Fruit fly (Drosophila melanogaster) whole organism, embryonic: ENCODE results near the gene et.

Experiments used
- CG10267 ChIP-seq: fragments of 200-800 bp; sonication (Bioruptor generic); optimal IDR thresholded peaks from 2 replicates; lab custom pipeline; 2018; ENCODE audit warnings: missing biosample characterization, mild to moderate bottlenecking, missing genetic modification characterization, moderate library complexity
- CG10274 ChIP-seq: fragments of 200-800 bp; sonication (Bioruptor generic); optimal IDR thresholded peaks from 3 replicates; lab custom pipeline; 2017; ENCODE audit warnings: missing biosample characterization, mild to moderate bottlenecking, missing genetic modification characterization
- CG10565 ChIP-seq: fragments of 200-800 bp; sonication (Bioruptor generic); optimal IDR thresholded peaks from 3 replicates; lab custom pipeline; 2016; ENCODE audit warnings: missing biosample characterization, mild to moderate bottlenecking, missing genetic modification characterization
- CG10979 ChIP-seq: fragments of 200-800 bp; sonication (Bioruptor generic); optimal IDR thresholded peaks from 2 replicates; lab custom pipeline; 2018; ENCODE audit warnings: missing biosample characterization, mild to moderate bottlenecking, missing genetic modification characterization, moderate library complexity
- CG11560 ChIP-seq: fragments of 200-800 bp; sonication (Bioruptor generic); IDR thresholded peaks from 3 replicates; pipeline ENCODE4 v1.3.6; 2022; ENCODE audit warnings: missing biosample characterization, missing genetic modification characterization
- CG11695 ChIP-seq: fragments of 200-800 bp; sonication (Bioruptor generic); IDR thresholded peaks from 3 replicates; pipeline ENCODE4 v1.3.6; 2022; ENCODE audit warnings: missing biosample characterization, missing genetic modification characterization
- CG14860 ChIP-seq: fragments of 200-800 bp; sonication (Bioruptor generic); IDR thresholded peaks from 3 replicates; pipeline ENCODE4 v1.3.6; 2022; ENCODE audit warnings: missing biosample characterization, missing genetic modification characterization; ENCODE audit not compliant: partially characterized antibody
- CG14965 ChIP-seq: fragments of 200-800 bp; sonication (Bioruptor generic); optimal IDR thresholded peaks from 2 replicates; lab custom pipeline; 2016; ENCODE audit warnings: missing biosample characterization, missing genetic modification characterization, borderline replicate concordance
- CG1602 ChIP-seq: fragments of 200-800 bp; sonication (Bioruptor generic); optimal IDR thresholded peaks from 3 replicates; lab custom pipeline; 2016; ENCODE audit warnings: missing biosample characterization, missing genetic modification characterization
- CG17829 ChIP-seq: fragments of 200-800 bp; optimal IDR thresholded peaks from 2 replicates; lab custom pipeline; 2019; ENCODE audit warnings: missing biosample characterization, mild to moderate bottlenecking, missing genetic modification characterization, moderate library complexity
- CG3065 ChIP-seq: fragments of 200-800 bp; sonication (Bioruptor generic); optimal IDR thresholded peaks from 2 replicates; lab custom pipeline; 2016; ENCODE audit warnings: missing biosample characterization, missing genetic modification characterization
- CG31441 ChIP-seq: fragments of 200-800 bp; sonication (Bioruptor generic); IDR thresholded peaks from 2 replicates; pipeline ENCODE4 v1.3.6; 2022; ENCODE audit warnings: missing biosample characterization, missing genetic modification characterization
- CG3163 ChIP-seq: fragments of 200-800 bp; sonication (Bioruptor generic); optimal IDR thresholded peaks from 3 replicates; lab custom pipeline; 2016; ENCODE audit warnings: missing biosample characterization, missing genetic modification characterization
- CG34422 ChIP-seq: fragments of 200-800 bp; sonication (Bioruptor generic); IDR thresholded peaks from 3 replicates; pipeline ENCODE4 v1.3.6; 2022; ENCODE audit warnings: missing biosample characterization, missing genetic modification characterization
- CG3995 ChIP-seq: fragments of 200-800 bp; sonication (Bioruptor generic); optimal IDR thresholded peaks from 3 replicates; lab custom pipeline; 2016; ENCODE audit warnings: missing biosample characterization, missing genetic modification characterization
- CG6654 ChIP-seq: fragments of 200-800 bp; sonication (Bioruptor generic); optimal IDR thresholded peaks from 2 replicates; lab custom pipeline; 2017; ENCODE audit warnings: missing biosample characterization, mild to moderate bottlenecking, missing genetic modification characterization
- CG8765 ChIP-seq: fragments of 200-800 bp; sonication (Bioruptor generic); IDR thresholded peaks from 2 replicates; pipeline ENCODE4 v1.3.6; 2022; ENCODE audit warnings: missing biosample characterization, missing genetic modification characterization
- CG9797 ChIP-seq: fragments of 200-800 bp; sonication (Bioruptor generic); optimal IDR thresholded peaks from 3 replicates; lab custom pipeline; 2018; ENCODE audit warnings: missing biosample characterization, mild to moderate bottlenecking, missing genetic modification characterization
- Eip74EF ChIP-seq, 2 experiments: fragments of 200-800 bp in 1 of 2; fragments of >200 bp in 1 of 2; sonication (Bioruptor generic) in 1 of 2; optimal IDR thresholded peaks; 2 replicates each; lab custom pipeline; 2017 to 2019; ENCODE audit warnings: missing biosample characterization in 2 of 2, missing genetic modification characterization in 2 of 2, mild to moderate bottlenecking in 1 of 2, moderate library complexity in 1 of 2
- Fer1 ChIP-seq: fragments of 200-800 bp; sonication (Bioruptor generic); optimal IDR thresholded peaks from 2 replicates; lab custom pipeline; 2017; ENCODE audit warnings: missing biosample characterization, mild to moderate bottlenecking, missing genetic modification characterization
- Hr78 ChIP-seq, 2 experiments: fragments of 200-800 bp in 1 of 2; fragments of >200 bp in 1 of 2; sonication (Bioruptor generic) in 1 of 2; optimal IDR thresholded peaks; 2 replicates each; lab custom pipeline; 2017 to 2019; ENCODE audit warnings: missing biosample characterization in 2 of 2, missing genetic modification characterization in 2 of 2, mild to moderate bottlenecking in 1 of 2, moderate library complexity in 1 of 2
- MESR4 ChIP-seq: fragments of 200-800 bp; sonication (Bioruptor generic); optimal IDR thresholded peaks from 2 replicates; lab custom pipeline; 2018; ENCODE audit warnings: missing biosample characterization, mild to moderate bottlenecking, missing genetic modification characterization, moderate library complexity
- Opbp ChIP-seq: fragments of 200-800 bp; sonication (Bioruptor generic); IDR thresholded peaks from 3 replicates; pipeline ENCODE4 v1.3.6; 2022; ENCODE audit warnings: missing biosample characterization, missing genetic modification characterization; ENCODE audit not compliant: partially characterized antibody
- PHDP ChIP-seq: fragments of 200-800 bp; sonication (Bioruptor generic); optimal IDR thresholded peaks from 3 replicates; lab custom pipeline; 2018; ENCODE audit warnings: missing biosample characterization, mild to moderate bottlenecking, missing genetic modification characterization, moderate library complexity
- Rx ChIP-seq: fragments of 200-800 bp; sonication (Bioruptor generic); IDR thresholded peaks from 2 replicates; pipeline ENCODE4 v1.3.6; 2022; ENCODE audit warnings: missing biosample characterization, missing genetic modification characterization
- Side ChIP-seq: fragments of 200-800 bp; sonication (Bioruptor generic); optimal IDR thresholded peaks from 2 replicates; lab custom pipeline; 2016; ENCODE audit warnings: missing biosample characterization, missing genetic modification characterization
- Six4 ChIP-seq: fragments of 200-800 bp; sonication (Bioruptor generic); optimal IDR thresholded peaks from 2 replicates; lab custom pipeline; 2016; ENCODE audit warnings: missing biosample characterization, missing genetic modification characterization
- Sox100B ChIP-seq: fragments of 200-800 bp; sonication (Bioruptor generic); optimal IDR thresholded peaks from 3 replicates; lab custom pipeline; 2018; ENCODE audit warnings: missing biosample characterization, mild to moderate bottlenecking, missing genetic modification characterization
- Sry-δ ChIP-seq: fragments of 200-800 bp; sonication (Bioruptor generic); optimal IDR thresholded peaks from 2 replicates; lab custom pipeline; 2016; ENCODE audit warnings: missing biosample characterization, missing genetic modification characterization
- Ssrp ChIP-seq: fragments of 200-800 bp; sonication (Bioruptor generic); optimal IDR thresholded peaks from 2 replicates; lab custom pipeline; 2018; ENCODE audit warnings: missing biosample characterization, mild to moderate bottlenecking, missing genetic modification characterization, moderate library complexity
- bbx ChIP-seq: fragments of 200-800 bp; sonication (Bioruptor generic); IDR thresholded peaks from 2 replicates; pipeline ENCODE4 v1.3.6; 2022; ENCODE audit warnings: missing biosample characterization, missing genetic modification characterization; ENCODE audit not compliant: partially characterized antibody
- bowl ChIP-seq: fragments of 200-800 bp; sonication (Bioruptor generic); IDR thresholded peaks from 2 replicates; pipeline ENCODE4 v1.3.6; 2022; ENCODE audit warnings: missing biosample characterization, missing genetic modification characterization
- chif ChIP-seq, 2 experiments: fragments of 200-800 bp; sonication (Bioruptor generic); optimal IDR thresholded peaks; 3 replicates each; lab custom pipeline; 2016; ENCODE audit warnings: missing biosample characterization in 2 of 2, missing genetic modification characterization in 2 of 2
- chinmo ChIP-seq: fragments of 200-800 bp; sonication (Bioruptor generic); IDR thresholded peaks from 4 replicates; pipeline ENCODE4 v1.3.6; 2022; ENCODE audit warnings: missing biosample characterization, missing genetic modification characterization; ENCODE audit not compliant: partially characterized antibody
- ci ChIP-seq: fragments of 200-800 bp; sonication (Bioruptor generic); IDR thresholded peaks from 3 replicates; pipeline ENCODE4 v1.3.6; 2022; ENCODE audit warnings: missing biosample characterization, missing genetic modification characterization
- ewg ChIP-seq: fragments of 200-800 bp; sonication (Bioruptor generic); optimal IDR thresholded peaks from 3 replicates; lab custom pipeline; 2017; ENCODE audit warnings: mild to moderate bottlenecking, missing biosample characterization, missing genetic modification reagents, missing genetic modification characterization
- ken ChIP-seq: fragments of 200-800 bp; sonication (Bioruptor generic); IDR thresholded peaks from 3 replicates; pipeline ENCODE4 v1.3.6; 2022; ENCODE audit warnings: missing biosample characterization, missing genetic modification characterization
- lola ChIP-seq, 3 experiments: fragments of >200 bp in 2 of 3; fragments of 200-800 bp in 1 of 3; sonication (Bioruptor generic) in 1 of 3; optimal IDR thresholded peaks; 2 replicates each; lab custom pipeline; 2017 to 2019; ENCODE audit warnings: missing biosample characterization in 3 of 3, missing genetic modification characterization in 3 of 3, mild to moderate bottlenecking in 1 of 3, moderate library complexity in 1 of 3
- phol ChIP-seq: fragments of 200-800 bp; sonication (Bioruptor generic); optimal IDR thresholded peaks from 3 replicates; lab custom pipeline; 2018; ENCODE audit warnings: missing biosample characterization, mild to moderate bottlenecking, missing genetic modification characterization, moderate library complexity
- row ChIP-seq: fragments of 200-800 bp; sonication (Bioruptor generic); IDR thresholded peaks from 3 replicates; pipeline ENCODE4 v1.3.6; 2022; ENCODE audit warnings: missing biosample characterization, missing genetic modification characterization
- sd ChIP-seq: fragments of 200-800 bp; sonication (Bioruptor generic); optimal IDR thresholded peaks from 3 replicates; lab custom pipeline; 2018; ENCODE audit warnings: missing biosample characterization, mild to moderate bottlenecking, missing genetic modification characterization, moderate library complexity
- sens ChIP-seq: fragments of 200-800 bp; sonication (Bioruptor generic); peaks from one replicate; lab custom pipeline; 2016; ENCODE audit warnings: missing biosample characterization, missing genetic modification characterization
- seq ChIP-seq: fragments of 200-800 bp; sonication (Bioruptor generic); IDR thresholded peaks from 2 replicates; pipeline ENCODE4 v1.3.6; 2022; ENCODE audit warnings: missing biosample characterization, missing genetic modification characterization
- stwl ChIP-seq: fragments of 200-800 bp; sonication (Bioruptor generic); optimal IDR thresholded peaks from 3 replicates; lab custom pipeline; 2018; ENCODE audit warnings: missing biosample characterization, mild to moderate bottlenecking, missing genetic modification characterization, moderate library complexity
- tin ChIP-seq: fragments of 200-800 bp; sonication (Bioruptor generic); optimal IDR thresholded peaks from 3 replicates; lab custom pipeline; 2016; ENCODE audit warnings: missing biosample characterization, missing genetic modification characterization
- ttk ChIP-seq: fragments of 200-800 bp; sonication (Bioruptor generic); IDR thresholded peaks from 2 replicates; pipeline ENCODE4 v2.1.2; 2022; ENCODE audit warnings: missing biosample characterization, missing genetic modification characterization
- unpg ChIP-seq: fragments of 200-800 bp; sonication (Bioruptor generic); optimal IDR thresholded peaks from 3 replicates; lab custom pipeline; 2018; ENCODE audit warnings: missing biosample characterization, mild to moderate bottlenecking, missing genetic modification characterization, moderate library complexity
- zen ChIP-seq: fragments of 200-800 bp; sonication (Bioruptor generic); optimal IDR thresholded peaks from 3 replicates; lab custom pipeline; 2018; ENCODE audit warnings: missing biosample characterization, mild to moderate bottlenecking, missing genetic modification characterization, moderate library complexity
- zen2 ChIP-seq: fragments of 200-800 bp; sonication (Bioruptor generic); IDR thresholded peaks from 3 replicates; pipeline ENCODE4 v1.3.6; 2022; ENCODE audit warnings: missing biosample characterization, missing genetic modification characterization; ENCODE audit not compliant: partially characterized antibody

et gene

dm6 chrX:19701611-19702010 is 25.9 kb upstream of the et start, which contains the start of gene Tcs4 (continued):
- TF ChIP-seq Hr78 (GFP tag; optimal IDR thresholded peaks at IDR 0.05; lab: Kevin White, UChicago) (no peak), CG9797 (GFP tag; lab: Kevin White, UChicago) (peak; percentile 70), bowl (GFP tag; lab: Robert Waterston, UW) (no peak), Six4 (no peak), Fer1 (peak; percentile 5), ewg (GFP tag; lab: Kevin White, UChicago) (no peak), ken (GFP tag; lab: Robert Waterston, UW) (0 out of 3 replicates have a peak, but pooled peaks have one; percentile 4), CG10565 (GFP tag; lab: Kevin White, UChicago) (no peak), CG11560 (no peak), CG3065 (GFP tag; lab: Kevin White, UChicago) (no peak), tin (GFP tag; lab: Kevin White, UChicago) (peak; percentile 29), chif (GFP tag; optimal IDR thresholded peaks at IDR 0.05; lab: Kevin White, UChicago) (no peak), PHDP (peak; percentile 44), Eip74EF (GFP tag; optimal IDR thresholded peaks at IDR 0.05; lab: Kevin White, UChicago) (no peak), CG10979 (tag; lab: Kevin White, UChicago) (peak; percentile 31), Rx (GFP tag; lab: Robert Waterston, UW) (no peak), CG6654 (GFP tag; lab: Kevin White, UChicago) (no peak), sens (GFP tag; lab: Kevin White, UChicago) (peak; percentile 62), bbx (GFP tag; lab: Robert Waterston, UW) (peak; percentile 60; the same call in 1 of the 2 replicates), CG31441 (GFP tag; lab: Robert Waterston, UW) (0 out of 2 replicates have a peak, but pooled peaks have one; percentile 22), Sry-δ (GFP tag; lab: Kevin White, UChicago) (no peak), CG14965 (no peak), CG11695 (GFP tag; lab: Robert Waterston, UW) (0 out of 3 replicates have a peak, but pooled peaks have one; percentile 18), ci (peak; percentile 57; the same call in 2 of the 3 replicates), CG10274 (GFP tag; lab: Kevin White, UChicago) (no peak), zen2 (GFP tag; lab: Robert Waterston, UW) (peak; percentile 60; the same call in 2 of the 3 replicates), seq (GFP tag; lab: Robert Waterston, UW) (no peak), Side (GFP tag; lab: Kevin White, UChicago) (no peak), row (peak; percentile 76), chinmo (GFP tag; lab: Robert Waterston, UW) (peak; percentile 71; the same call in 2 of the 4 replicates), unpg (GFP tag; lab: Kevin White, UChicago) (peak; percentile 45), CG17829 (tag; lab: Kevin White, UChicago) (peak; percentile 57), CG3163 (GFP tag; lab: Kevin White, UChicago) (no peak), Ssrp (peak; percentile 5), MESR4 (GFP tag; lab: Kevin White, UChicago) (peak; percentile 44), CG10267 (tag; lab: Kevin White, UChicago) (peak; percentile 56), sd (tag; lab: Kevin White, UChicago) (no peak), phol (peak; percentile 60), CG1602 (GFP tag; lab: Kevin White, UChicago) (no peak), Sox100B (no peak), lola (GFP tag; optimal IDR thresholded peaks at IDR 0.05; lab: Kevin White, UChicago) (peak in 1 of 3 experiments; percentile 46), CG34422 (GFP tag; lab: Robert Waterston, UW) (peak; percentile 34; the same call in 1 of the 3 replicates), CG14860 (0 out of 3 replicates have a peak, but pooled peaks have one; percentile 22), Opbp (GFP tag; lab: Robert Waterston, UW) (peak; percentile 58; the same call in 2 of the 3 replicates), CG8765 (GFP tag; lab: Robert Waterston, UW) (no peak), CG3995 (GFP tag; lab: Kevin White, UChicago) (no peak), stwl (tag; lab: Kevin White, UChicago) (peak; percentile 100), zen (peak; percentile 22), ttk (no peak)
